Fruit fly (Drosophila melanogaster) whole organism, adult: ENCODE results near the gene CG4042.

Source experiments
- CG12768 ChIP-seq: fragments of 200-800 bp; sonication (Bioruptor generic); optimal IDR thresholded peaks from 2 replicates; lab custom pipeline; 2017; ENCODE audit warnings: missing biosample characterization, missing genetic modification characterization, mild to moderate bottlenecking, moderate library complexity, missing genetic modification reagents
- CG14711 ChIP-seq: fragments of 200-800 bp; sonication (Bioruptor generic); optimal IDR thresholded peaks from 2 replicates; lab custom pipeline; 2018; ENCODE audit warnings: missing biosample characterization, mild to moderate bottlenecking, missing genetic modification characterization, moderate library complexity
- CG5204 ChIP-seq: fragments of 200-800 bp; sonication (Bioruptor generic); optimal IDR thresholded peaks from 2 replicates; lab custom pipeline; 2016; ENCODE audit warnings: missing biosample characterization, missing genetic modification characterization
- CG7045 ChIP-seq: fragments of 200-800 bp; sonication (Bioruptor generic); optimal IDR thresholded peaks from 2 replicates; lab custom pipeline; 2017; ENCODE audit warnings: missing biosample characterization, mild to moderate bottlenecking, missing genetic modification characterization
- Hr96 ChIP-seq: fragments of 200-800 bp; sonication (Bioruptor generic); optimal IDR thresholded peaks from 2 replicates; lab custom pipeline; 2016; ENCODE audit warnings: missing biosample characterization, missing genetic modification characterization
- bab1 ChIP-seq: fragments of 200-800 bp; sonication (Bioruptor generic); optimal IDR thresholded peaks from 3 replicates; lab custom pipeline; 2019; ENCODE audit warnings: missing biosample characterization, mild to moderate bottlenecking, missing genetic modification characterization, moderate library complexity
- cic ChIP-seq: fragments of 200-800 bp; sonication (Bioruptor generic); optimal IDR thresholded peaks from 2 replicates; lab custom pipeline; 2017; ENCODE audit warnings: missing biosample characterization, mild to moderate bottlenecking, missing genetic modification characterization, moderate library complexity
- cnc ChIP-seq, 2 experiments: fragments of >200 bp; optimal IDR thresholded peaks; 2 replicates each; lab custom pipeline; 2017
- kay ChIP-seq: fragments of 200-800 bp; sonication (Bioruptor generic); peaks from one replicate; lab custom pipeline; 2016; ENCODE audit warnings: missing biosample characterization, missing genetic modification characterization, borderline replicate concordance

DNA sequence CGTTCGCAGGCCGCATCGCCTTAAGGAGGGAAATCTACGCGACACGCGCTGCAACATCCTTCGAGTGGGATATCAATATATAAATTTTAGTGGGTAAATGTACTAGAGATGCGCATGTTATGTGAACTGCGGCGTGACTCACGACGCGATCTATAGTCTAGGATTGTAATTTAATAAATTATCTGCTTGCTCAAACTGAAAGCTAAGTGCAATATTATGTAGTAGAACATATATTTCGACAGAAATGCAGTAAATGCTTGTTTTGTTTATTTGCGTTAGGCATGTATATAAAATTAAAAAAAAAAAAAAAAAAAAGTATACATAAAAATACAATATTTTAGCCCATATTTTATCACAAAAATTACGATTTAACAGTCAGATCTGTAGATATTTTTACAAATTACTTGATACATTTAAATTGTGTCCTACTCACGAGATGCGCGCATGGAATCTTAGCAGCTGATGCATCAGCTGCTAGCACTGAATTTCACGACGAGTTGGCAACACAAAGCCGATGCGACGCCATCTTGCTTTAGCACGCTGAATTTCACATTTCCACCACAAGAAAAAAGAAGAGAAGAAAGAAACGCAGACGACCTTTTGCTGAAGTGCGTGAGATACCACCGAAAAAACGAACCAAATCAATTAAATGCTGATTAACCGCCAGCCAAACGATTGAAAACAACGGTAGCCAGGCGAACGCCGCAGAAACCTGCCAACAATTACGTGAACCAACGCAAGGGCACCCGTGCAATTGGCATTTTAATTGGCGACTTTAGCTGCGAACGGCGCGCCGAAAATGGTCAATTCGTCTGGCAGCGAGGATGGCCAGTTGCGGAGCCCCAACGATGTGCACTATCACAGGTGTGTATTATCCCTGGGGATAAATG lies at the start of gene CG4042, which contains the start of gene Pitslre:
- TF ChIP-seq kay (peak; percentile 66), Hr96 (no peak), CG7045 (GFP tag; lab: Kevin White, UChicago) (no peak), cic (no peak), CG14711 (tag; lab: Kevin White, UChicago) (no peak), CG5204 (GFP tag; lab: Kevin White, UChicago) (no peak), bab1 (no peak), cnc (optimal IDR thresholded peaks at IDR 0.05; lab: Kevin White, UChicago) (no peak), CG12768 (GFP tag; lab: Kevin White, UChicago) (no peak)
